Fruit fly (Drosophila melanogaster) whole organism, prepupa: Measurements from ENCODE around the gene Ir94b.
A peak's percentile ranks its signal among the peaks of the same experiment; 100 is the strongest.

Experiments used
- CG10631 ChIP-seq: fragments of 200-800 bp; sonication (Bioruptor generic); optimal IDR thresholded peaks from 2 replicates; lab custom pipeline; 2016; ENCODE audit warnings: missing biosample characterization, missing genetic modification characterization
- CG10669 ChIP-seq: fragments of 200-800 bp; sonication (Bioruptor generic); optimal IDR thresholded peaks from 3 replicates; lab custom pipeline; 2018; ENCODE audit warnings: missing biosample characterization, mild to moderate bottlenecking, missing genetic modification characterization, moderate library complexity
- CG11294 ChIP-seq: fragments of 200-800 bp; sonication (Bioruptor generic); IDR thresholded peaks from 2 replicates; pipeline ENCODE4 v1.3.6; 2022; ENCODE audit warnings: missing biosample characterization, missing genetic modification characterization
- CG11762 ChIP-seq: fragments of 200-800 bp; sonication (Bioruptor generic); optimal IDR thresholded peaks from 3 replicates; lab custom pipeline; 2016; ENCODE audit warnings: missing biosample characterization, missing genetic modification characterization; ENCODE audit not compliant: insufficient read depth
- CG11902 ChIP-seq: fragments of 200-800 bp; sonication (Bioruptor generic); optimal IDR thresholded peaks from 3 replicates; lab custom pipeline; 2016; ENCODE audit warnings: missing biosample characterization, missing genetic modification characterization
- CG15336 ChIP-seq: fragments of 200-800 bp; sonication (Bioruptor generic); IDR thresholded peaks from 2 replicates; pipeline ENCODE4 v1.3.6; 2022; ENCODE audit warnings: missing biosample characterization, missing genetic modification characterization
- CG1621 ChIP-seq: fragments of 200-800 bp; sonication (Bioruptor generic); optimal IDR thresholded peaks from 3 replicates; lab custom pipeline; 2018; ENCODE audit warnings: missing biosample characterization, mild to moderate bottlenecking, missing genetic modification characterization
- CG16779 ChIP-seq: fragments of 200-800 bp; sonication (Bioruptor generic); optimal IDR thresholded peaks from 3 replicates; lab custom pipeline; 2017; ENCODE audit warnings: missing biosample characterization, mild to moderate bottlenecking, missing genetic modification characterization
- CG3032 ChIP-seq: fragments of 200-800 bp; optimal IDR thresholded peaks from 2 replicates; lab custom pipeline; 2019; ENCODE audit warnings: missing biosample characterization, mild to moderate bottlenecking, missing genetic modification characterization, moderate library complexity
- CG31627 ChIP-seq: fragments of 200-800 bp; sonication (Bioruptor generic); optimal IDR thresholded peaks from 3 replicates; lab custom pipeline; 2016; ENCODE audit warnings: missing biosample characterization, missing genetic modification characterization
- CG32006 ChIP-seq: fragments of 200-800 bp; sonication (Bioruptor generic); optimal IDR thresholded peaks from 3 replicates; lab custom pipeline; 2017; ENCODE audit warnings: missing biosample characterization, mild to moderate bottlenecking, missing genetic modification characterization
- CG34406 ChIP-seq: fragments of 200-800 bp; sonication (Bioruptor generic); optimal IDR thresholded peaks from 3 replicates; lab custom pipeline; 2016; ENCODE audit warnings: missing biosample characterization, missing genetic modification characterization
- CG3919 ChIP-seq: fragments of 200-800 bp; sonication (Bioruptor generic); optimal IDR thresholded peaks from 3 replicates; lab custom pipeline; 2016; ENCODE audit warnings: missing biosample characterization, missing genetic modification characterization
- CG4318 ChIP-seq: fragments of 200-800 bp; sonication (Bioruptor generic); optimal IDR thresholded peaks from 3 replicates; lab custom pipeline; 2017; ENCODE audit warnings: missing biosample characterization, mild to moderate bottlenecking, missing genetic modification characterization
- CG6163 ChIP-seq: fragments of 200-800 bp; sonication (Bioruptor generic); IDR thresholded peaks from 3 replicates; pipeline ENCODE4 v1.3.6; 2022; ENCODE audit warnings: missing biosample characterization, missing genetic modification characterization
- CG6276 ChIP-seq: fragments of 200-800 bp; sonication (Bioruptor generic); optimal IDR thresholded peaks from 2 replicates; lab custom pipeline; 2017; ENCODE audit warnings: missing biosample characterization, mild to moderate bottlenecking, missing genetic modification characterization
- CG6792 ChIP-seq: fragments of 200-800 bp; sonication (Bioruptor generic); optimal IDR thresholded peaks from 3 replicates; lab custom pipeline; 2016; ENCODE audit warnings: missing biosample characterization, missing genetic modification characterization
- CG6808 ChIP-seq: fragments of 200-800 bp; sonication (Bioruptor generic); optimal IDR thresholded peaks from 3 replicates; lab custom pipeline; 2017; ENCODE audit warnings: missing biosample characterization, missing genetic modification characterization, mild to moderate bottlenecking, moderate library complexity, missing genetic modification reagents
- CG6854 ChIP-seq: fragments of 200-800 bp; sonication (Bioruptor generic); optimal IDR thresholded peaks from 2 replicates; lab custom pipeline; 2017; ENCODE audit warnings: missing biosample characterization, mild to moderate bottlenecking, missing genetic modification characterization
- CG7368 ChIP-seq: fragments of 200-800 bp; sonication (Bioruptor generic); optimal IDR thresholded peaks from 3 replicates; lab custom pipeline; 2016; ENCODE audit warnings: missing biosample characterization, missing genetic modification characterization
- CG8319 ChIP-seq: fragments of 200-800 bp; sonication (Bioruptor generic); optimal IDR thresholded peaks from 3 replicates; lab custom pipeline; 2016; ENCODE audit warnings: missing biosample characterization, missing genetic modification characterization
- CG8632 ChIP-seq: fragments of 200-800 bp; sonication (Bioruptor generic); optimal IDR thresholded peaks from 3 replicates; lab custom pipeline; 2016; ENCODE audit warnings: missing biosample characterization, missing genetic modification characterization
- CG9139 ChIP-seq: fragments of 200-800 bp; sonication (Bioruptor generic); optimal IDR thresholded peaks from 3 replicates; lab custom pipeline; 2017; ENCODE audit warnings: missing biosample characterization, mild to moderate bottlenecking, missing genetic modification characterization
- Eip78C ChIP-seq: fragments of 200-800 bp; sonication (Bioruptor generic); peaks from one replicate; lab custom pipeline; 2016; ENCODE audit warnings: missing biosample characterization, missing genetic modification characterization
- Eip93F ChIP-seq: fragments of 200-800 bp; sonication (Bioruptor generic); optimal IDR thresholded peaks from 2 replicates; lab custom pipeline; 2016; ENCODE audit warnings: missing biosample characterization, mild to moderate bottlenecking, missing genetic modification characterization
- Ets21C ChIP-seq: fragments of 200-800 bp; sonication (Bioruptor generic); optimal IDR thresholded peaks from 3 replicates; lab custom pipeline; 2016; ENCODE audit warnings: missing biosample characterization, missing genetic modification characterization
- Ets96B ChIP-seq: fragments of 200-800 bp; optimal IDR thresholded peaks from 2 replicates; lab custom pipeline; 2019; ENCODE audit warnings: missing biosample characterization, mild to moderate bottlenecking, missing genetic modification characterization, moderate library complexity
- Gug ChIP-seq: fragments of 200-800 bp; sonication (Bioruptor generic); IDR thresholded peaks from 2 replicates; pipeline ENCODE4 v1.3.6; 2022; ENCODE audit warnings: missing biosample characterization, missing genetic modification characterization
- Hr38 ChIP-seq: sonication (Bioruptor generic); optimal IDR thresholded peaks from 2 replicates; lab custom pipeline; 2016; ENCODE audit warnings: missing biosample characterization, missing genetic modification characterization
- Hr39 ChIP-seq: fragments of 200-800 bp; sonication (Bioruptor generic); optimal IDR thresholded peaks from 2 replicates; lab custom pipeline; 2016; ENCODE audit warnings: missing biosample characterization, missing genetic modification characterization
- Lpt ChIP-seq: fragments of 200-800 bp; sonication (Bioruptor generic); optimal IDR thresholded peaks from 3 replicates; lab custom pipeline; 2016; ENCODE audit warnings: missing biosample characterization, missing genetic modification characterization
- Met ChIP-seq: fragments of 200-800 bp; sonication (Bioruptor generic); optimal IDR thresholded peaks from 3 replicates; lab custom pipeline; 2016; ENCODE audit warnings: missing biosample characterization, missing genetic modification characterization
- OdsH ChIP-seq: fragments of 200-800 bp; sonication (Bioruptor generic); optimal IDR thresholded peaks from 3 replicates; lab custom pipeline; 2016; ENCODE audit warnings: missing biosample characterization, missing genetic modification characterization
- Smox ChIP-seq: fragments of 200-800 bp; sonication (Bioruptor generic); optimal IDR thresholded peaks from 3 replicates; lab custom pipeline; 2016; ENCODE audit warnings: missing biosample characterization, missing genetic modification characterization
- Sox102F ChIP-seq: fragments of 200-800 bp; sonication (Bioruptor generic); optimal IDR thresholded peaks from 2 replicates; lab custom pipeline; 2016; ENCODE audit warnings: missing biosample characterization, mild to moderate bottlenecking, missing genetic modification characterization
- Sox14 ChIP-seq: fragments of 200-800 bp; sonication (Bioruptor generic); optimal IDR thresholded peaks from 3 replicates; lab custom pipeline; 2016; ENCODE audit warnings: missing biosample characterization, missing genetic modification characterization
- Sox15 ChIP-seq: fragments of 200-800 bp; sonication (Bioruptor generic); optimal IDR thresholded peaks from 3 replicates; lab custom pipeline; 2016; ENCODE audit warnings: missing biosample characterization, missing genetic modification characterization
- achi ChIP-seq: fragments of 200-800 bp; sonication (Bioruptor generic); optimal IDR thresholded peaks from 3 replicates; lab custom pipeline; 2016; ENCODE audit warnings: missing biosample characterization, missing genetic modification characterization
- cyc ChIP-seq: fragments of 200-800 bp; sonication (Bioruptor generic); optimal IDR thresholded peaks from 3 replicates; lab custom pipeline; 2016; ENCODE audit warnings: missing biosample characterization, missing genetic modification characterization
- dac ChIP-seq: fragments of 200-800 bp; sonication (Bioruptor generic); optimal IDR thresholded peaks from 2 replicates; lab custom pipeline; 2017; ENCODE audit warnings: missing biosample characterization, mild to moderate bottlenecking, missing genetic modification characterization
- dsx ChIP-seq: fragments of 200-800 bp; optimal IDR thresholded peaks from 3 replicates; lab custom pipeline; 2019; ENCODE audit warnings: missing biosample characterization, mild to moderate bottlenecking, missing genetic modification characterization, moderate library complexity; ENCODE audit not compliant: poor library complexity, severe bottlenecking
- eg ChIP-seq: fragments of 200-800 bp; sonication (Bioruptor generic); IDR thresholded peaks from 3 replicates; pipeline ENCODE4 v1.3.6; 2022; ENCODE audit warnings: missing biosample characterization, missing genetic modification characterization
- esn ChIP-seq: fragments of 200-800 bp; sonication (Bioruptor generic); optimal IDR thresholded peaks from 2 replicates; lab custom pipeline; 2016; ENCODE audit warnings: missing biosample characterization, mild to moderate bottlenecking, missing genetic modification characterization, moderate library complexity
- fd59A ChIP-seq: fragments of 200-800 bp; sonication (Bioruptor generic); optimal IDR thresholded peaks from 2 replicates; lab custom pipeline; 2017; ENCODE audit warnings: missing biosample characterization, mild to moderate bottlenecking, missing genetic modification characterization, missing genetic modification reagents
- fd85E ChIP-seq: fragments of 200-800 bp; sonication (Bioruptor generic); optimal IDR thresholded peaks from 3 replicates; lab custom pipeline; 2016; ENCODE audit warnings: missing biosample characterization, missing genetic modification characterization
- fkh ChIP-seq: fragments of 200-800 bp; sonication (Bioruptor generic); optimal IDR thresholded peaks from 3 replicates; lab custom pipeline; 2017; ENCODE audit warnings: missing biosample characterization, mild to moderate bottlenecking, missing genetic modification characterization, moderate library complexity
- lz ChIP-seq: fragments of 200-800 bp; sonication (Bioruptor generic); optimal IDR thresholded peaks from 3 replicates; lab custom pipeline; 2016; ENCODE audit warnings: missing biosample characterization, missing genetic modification characterization
- net ChIP-seq: fragments of 200-800 bp; sonication (Bioruptor generic); optimal IDR thresholded peaks from 3 replicates; lab custom pipeline; 2016; ENCODE audit warnings: missing biosample characterization, missing genetic modification characterization
- salr ChIP-seq, 2 experiments: fragments of 200-800 bp; sonication (Bioruptor generic); optimal IDR thresholded peaks; 3 replicates each; lab custom pipeline; 2016 to 2018; ENCODE audit warnings: missing biosample characterization in 2 of 2, missing genetic modification characterization in 2 of 2, mild to moderate bottlenecking in 1 of 2
- ss ChIP-seq, 2 experiments: fragments of 200-800 bp; sonication (Bioruptor generic); optimal IDR thresholded peaks; 2 replicates in 1 of 2; 3 replicates in 1 of 2; lab custom pipeline; 2017 to 2018; ENCODE audit warnings: mild to moderate bottlenecking in 2 of 2, missing biosample characterization in 2 of 2, missing genetic modification characterization in 2 of 2, moderate library complexity in 1 of 2
- svp ChIP-seq: fragments of 200-800 bp; sonication (Bioruptor generic); peaks from one replicate; lab custom pipeline; 2016; ENCODE audit warnings: missing biosample characterization, missing genetic modification characterization
- vri ChIP-seq: fragments of 200-800 bp; sonication (Bioruptor generic); optimal IDR thresholded peaks from 3 replicates; lab custom pipeline; 2016; ENCODE audit warnings: missing biosample characterization, mild to moderate bottlenecking, missing genetic modification characterization

Ir94b gene

DNA sequence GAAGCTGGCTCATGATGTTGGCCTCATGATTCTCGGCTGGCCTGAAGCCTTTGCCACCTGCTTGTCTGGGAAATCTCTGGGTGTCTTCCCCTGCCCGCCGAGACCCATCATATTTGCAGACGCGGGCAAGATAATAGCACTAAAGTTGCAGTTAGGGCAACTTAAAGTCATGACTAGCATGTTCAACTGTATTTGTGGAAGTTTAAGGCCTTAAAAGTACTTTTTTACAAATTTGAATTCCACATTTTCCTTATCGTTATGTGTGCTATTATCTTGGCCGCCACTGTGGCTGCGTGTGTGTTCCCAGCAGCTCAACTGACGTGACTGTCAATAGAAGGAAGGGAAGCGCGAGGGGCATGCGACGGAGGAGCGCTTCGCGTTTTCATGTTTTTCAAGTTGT, 22.1 kb upstream of the Ir94b start:
- TF ChIP-seq cyc (GFP tag; lab: Kevin White, UChicago) (peak; percentile 67), Ets96B (tag; lab: Kevin White, UChicago) (peak; percentile 91), CG6276 (GFP tag; lab: Kevin White, UChicago) (peak; percentile 89), fd85E (GFP tag; lab: Kevin White, UChicago) (peak; percentile 73), CG15336 (GFP tag; lab: Robert Waterston, UW) (peak; percentile 92), achi (GFP tag; lab: Kevin White, UChicago) (peak; percentile 88), CG10669 (peak; percentile 91), OdsH (GFP tag; lab: Kevin White, UChicago) (peak; percentile 85), Ets21C (GFP tag; lab: Kevin White, UChicago) (peak; percentile 57), Hr38 (GFP tag; lab: Kevin White, UChicago) (no peak), CG8319 (peak; percentile 74), CG4318 (peak; percentile 79), CG9139 (GFP tag; lab: Kevin White, UChicago) (peak; percentile 78), Sox15 (GFP tag; lab: Kevin White, UChicago) (peak; percentile 63), CG16779 (tag; lab: Kevin White, UChicago) (peak; percentile 77), CG11294 (GFP tag; lab: Robert Waterston, UW) (peak; percentile 68), CG11762 (GFP tag; lab: Kevin White, UChicago) (peak; percentile 96), Eip93F (GFP tag; lab: Kevin White, UChicago) (no peak), CG32006 (GFP tag; lab: Kevin White, UChicago) (peak; percentile 93), dsx (GFP tag; lab: Kevin White, UChicago) (peak; percentile 85), salr (GFP tag; optimal IDR thresholded peaks at IDR 0.05; lab: Kevin White, UChicago) (peak; percentile 81 to 85), esn (peak; percentile 73), Gug (GFP tag; lab: Robert Waterston, UW) (peak; percentile 88), Eip78C (GFP tag; lab: Kevin White, UChicago) (peak; percentile 96), Sox102F (GFP tag; lab: Kevin White, UChicago) (peak; percentile 71), CG3919 (peak; percentile 92), CG7368 (GFP tag; lab: Kevin White, UChicago) (peak; percentile 94), ss (GFP tag; optimal IDR thresholded peaks at IDR 0.05; lab: Kevin White, UChicago) (peak; percentile 90 to 96), CG3032 (tag; lab: Kevin White, UChicago) (peak; percentile 88), vri (peak; percentile 59), dac (GFP tag; lab: Kevin White, UChicago) (peak; percentile 83), svp (GFP tag; lab: Kevin White, UChicago) (peak; percentile 88), CG6808 (GFP tag; lab: Kevin White, UChicago) (peak; percentile 90), Smox (peak; percentile 47), lz (GFP tag; lab: Kevin White, UChicago) (peak; percentile 66), CG6163 (GFP tag; lab: Robert Waterston, UW) (peak; percentile 95), Sox14 (GFP tag; lab: Kevin White, UChicago) (peak; percentile 90), CG6792 (GFP tag; lab: Kevin White, UChicago) (peak; percentile 81), CG10631 (GFP tag; lab: Kevin White, UChicago) (peak; percentile 86), Hr39 (GFP tag; lab: Kevin White, UChicago) (peak; percentile 77), fkh (GFP tag; lab: Kevin White, UChicago) (peak; percentile 16), CG34406 (GFP tag; lab: Kevin White, UChicago) (peak; percentile 77), CG11902 (peak; percentile 53), fd59A (GFP tag; lab: Kevin White, UChicago) (peak; percentile 87), Met (GFP tag; lab: Kevin White, UChicago) (peak; percentile 75), net (peak; percentile 87), Lpt (peak; percentile 90), CG31627 (GFP tag; lab: Kevin White, UChicago) (peak; percentile 70), CG6854 (peak; percentile 37), eg (GFP tag; lab: Robert Waterston, UW) (peak; percentile 93), CG1621 (tag; lab: Kevin White, UChicago) (peak; percentile 93), CG8632 (peak; percentile 78)
